Fruit fly (Drosophila melanogaster): ENCODE measurements around the gene CG11537.
A peak's percentile ranks its signal among the peaks of the same experiment; 100 is the strongest.

The CG11537 gene

dm6 chr3L:3081146-3081872 is 61.9 kb downstream of the CG11537 start (continued):
- TF ChIP-seq stwl (tag; optimal IDR thresholded peaks at IDR 0.05) (peak; percentile 68), NfI (GFP tag; optimal IDR thresholded peaks at IDR 0.05) (peak; percentile 99), Sox100B (GFP tag; optimal IDR thresholded peaks at IDR 0.05) (peak; percentile 97), MTF-1 (GFP tag; optimal IDR thresholded peaks at IDR 0.05; ENCODE audit: borderline replicate concordance) (peak; percentile 97), CG2202 (tag; optimal IDR thresholded peaks at IDR 0.05) (peak; percentile 98), grau (tag; optimal IDR thresholded peaks at IDR 0.05) (peak; percentile 96), chif (GFP tag; optimal IDR thresholded peaks at IDR 0.05) (peak; percentile 93 to 97), abd-A (tag; optimal IDR thresholded peaks at IDR 0.05) (peak; percentile 87), bab2 (GFP tag; optimal IDR thresholded peaks at IDR 0.05) (peak; percentile 97), gsb-n (tag; optimal IDR thresholded peaks at IDR 0.05) (peak; percentile 98), YL-1 (GFP tag; optimal IDR thresholded peaks at IDR 0.05) (peak; percentile 91), dan (GFP tag; IDR thresholded peaks at IDR 0.05) (peak; percentile 85), HLH54F (GFP tag; optimal IDR thresholded peaks at IDR 0.05) (peak; percentile 97), ato (GFP tag; IDR thresholded peaks at IDR 0.05; ENCODE audit: partially characterized antibody) (no peak), salm (tag; optimal IDR thresholded peaks at IDR 0.05) (peak; percentile 98), CG14014 (GFP tag; IDR thresholded peaks at IDR 0.05) (peak; percentile 99), Vsx1 (GFP tag; optimal IDR thresholded peaks at IDR 0.05) (peak; percentile 96), chm (GFP tag; IDR thresholded peaks at IDR 0.05) (peak; percentile 99), maf-S (GFP tag; optimal IDR thresholded peaks at IDR 0.05) (peak; percentile 93), ATbp (GFP tag; optimal IDR thresholded peaks at IDR 0.05) (peak; percentile 99), CG17186 (GFP tag; optimal IDR thresholded peaks at IDR 0.05) (peak; percentile 86), lbe (GFP tag; optimal IDR thresholded peaks at IDR 0.05) (peak; percentile 98), ac (GFP tag; optimal IDR thresholded peaks at IDR 0.05) (peak; percentile 97), Eip74EF (GFP tag; optimal IDR thresholded peaks at IDR 0.05) (peak in 1 of 2 experiments; percentile 97), CG2712 (tag; optimal IDR thresholded peaks at IDR 0.05) (peak; percentile 98), dati (GFP tag; IDR thresholded peaks at IDR 0.05) (peak; percentile 96), CG13894 (tag; optimal IDR thresholded peaks at IDR 0.05) (peak; percentile 98), CG30431 (GFP tag; optimal IDR thresholded peaks at IDR 0.05) (peak; percentile 97), CG5245 (GFP tag; optimal IDR thresholded peaks at IDR 0.05) (peak; percentile 97), ken (GFP tag; IDR thresholded peaks at IDR 0.05) (peak; percentile 99), gfzf (GFP tag; optimal IDR thresholded peaks at IDR 0.05) (peak; percentile 12), Tbp (GFP tag; optimal IDR thresholded peaks at IDR 0.05) (no peak), nerfin-1 (tag; optimal IDR thresholded peaks at IDR 0.05) (peak; percentile 96), CG4617 (GFP tag; optimal IDR thresholded peaks at IDR 0.05; ENCODE audit: borderline replicate concordance) (peak; percentile 97), Six4 (GFP tag; optimal IDR thresholded peaks at IDR 0.05) (peak; percentile 99), caup (GFP tag; optimal IDR thresholded peaks at IDR 0.05; ENCODE audit: severe bottlenecking) (peak; percentile 98), Spps (tag; optimal IDR thresholded peaks at IDR 0.05) (peak; percentile 98), D19B (GFP tag; optimal IDR thresholded peaks at IDR 0.05) (peak; percentile 95), ranshi (GFP tag; IDR thresholded peaks at IDR 0.05) (peak; percentile 99), CG15696 (tag; optimal IDR thresholded peaks at IDR 0.05) (peak; percentile 90), CG8290 (GFP tag; optimal IDR thresholded peaks at IDR 0.05) (peak; percentile 98), CG8290 (tag; optimal IDR thresholded peaks at IDR 0.05) (peak; percentile 87 to 99), Optix (GFP tag; IDR thresholded peaks at IDR 0.05) (peak; percentile 98), E2f2 (GFP tag; IDR thresholded peaks at IDR 0.05) (peak; percentile 90), Awh (GFP tag; IDR thresholded peaks at IDR 0.05) (peak; percentile 99), amos (GFP tag; IDR thresholded peaks at IDR 0.05; ENCODE audit: partially characterized antibody) (peak; percentile 58; the same call in 1 of the 2 replicates), CG7786 (GFP tag; optimal IDR thresholded peaks at IDR 0.05) (peak; percentile 97), CG8765 (GFP tag; IDR thresholded peaks at IDR 0.05) (peak; percentile 96), ftz-f1 (GFP tag; optimal IDR thresholded peaks at IDR 0.05) (peak; percentile 94)

Data from whole organism, embryonic.